Fruit fly (Drosophila melanogaster): Measurements from ENCODE around the gene Doa.

dm6 chr3R:28845377-28845876 is 42.4 kb upstream of the Doa start:
- no peak for TF ChIP-seq bab1 (GFP tag; optimal IDR thresholded peaks at IDR 0.05)
- TF ChIP-seq pad (GFP tag; optimal IDR thresholded peaks at IDR 0.05): no peak
- no peak for TF ChIP-seq Clk (GFP tag; optimal IDR thresholded peaks at IDR 0.05)
- no peak for TF ChIP-seq CG11617 (GFP tag; optimal IDR thresholded peaks at IDR 0.05)
- no peak for TF ChIP-seq Mnt (GFP tag; optimal IDR thresholded peaks at IDR 0.05)
- no peak for TF ChIP-seq Crg-1 (GFP tag; optimal IDR thresholded peaks at IDR 0.05)
- TF ChIP-seq CG12768 (GFP tag; optimal IDR thresholded peaks at IDR 0.05): no peak
- TF ChIP-seq CG33017 (tag; optimal IDR thresholded peaks at IDR 0.05): no peak
- TF ChIP-seq kay (GFP tag; ENCODE audit: borderline replicate concordance): no peak
- TF ChIP-seq CG5204 (GFP tag; optimal IDR thresholded peaks at IDR 0.05): no peak
- TF ChIP-seq toe (GFP tag; optimal IDR thresholded peaks at IDR 0.05): no peak
